Worm (Caenorhabditis elegans): ENCODE measurements around the gene srw-123.

ce11 chrV:2945602-2946001 is 29.6 kb downstream of the srw-123 start, which contains the start of gene srh-87:
- TF ChIP-seq T22C8.4 (GFP tag; IDR thresholded peaks at IDR 0.05), result no peak
- TF ChIP-seq ref-1 (GFP tag; conservative IDR thresholded peaks at IDR 0.05), result no peak

Data from whole organism, midembryonic.